Fruit fly (Drosophila melanogaster): ENCODE results near the gene CG9541.

The CG9541 gene

DNA sequence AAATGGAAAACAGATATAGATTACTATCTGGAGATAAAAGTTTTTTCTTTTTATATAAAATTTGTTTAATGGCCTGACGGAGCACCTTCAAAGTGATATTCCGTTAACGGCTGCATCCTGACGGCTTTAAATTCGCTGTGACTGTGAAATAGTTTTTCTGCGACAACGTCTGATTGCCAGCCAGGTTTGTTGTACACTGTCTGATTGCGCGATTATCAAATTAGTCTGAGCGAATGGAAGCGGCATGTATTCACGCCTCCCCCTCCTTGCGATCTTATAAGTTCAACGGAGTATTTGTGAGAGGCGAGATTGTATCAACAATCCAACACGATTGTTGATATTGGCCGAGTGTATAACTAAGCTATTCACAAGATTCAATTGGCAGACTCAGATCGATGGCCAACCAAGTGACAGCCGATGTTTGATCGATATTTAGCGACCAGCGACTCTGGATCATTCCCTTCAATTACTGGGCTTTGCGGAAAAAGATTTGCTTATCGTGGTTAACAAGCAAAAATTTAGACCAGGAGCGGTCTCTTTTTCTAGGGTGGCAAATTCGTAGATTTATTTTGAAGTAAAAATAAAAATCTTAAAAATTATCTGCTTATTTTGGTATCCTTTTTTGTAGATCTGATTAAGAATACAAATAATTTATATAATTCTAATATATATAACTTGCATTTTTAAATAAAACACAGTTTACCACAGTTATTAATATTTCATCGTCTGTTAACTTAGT lies 19.5 kb downstream of the CG9541 start:
- TF ChIP-seq Sin3A (optimal IDR thresholded peaks at IDR 0.05) (no peak), h (optimal IDR thresholded peaks at IDR 0.05) (no peak), insv (optimal IDR thresholded peaks at IDR 0.05) (no peak), Myc (optimal IDR thresholded peaks at IDR 0.05) (no peak), psq (optimal IDR thresholded peaks at IDR 0.05) (no peak), ttk (optimal IDR thresholded peaks at IDR 0.05) (no peak)

DNA sequence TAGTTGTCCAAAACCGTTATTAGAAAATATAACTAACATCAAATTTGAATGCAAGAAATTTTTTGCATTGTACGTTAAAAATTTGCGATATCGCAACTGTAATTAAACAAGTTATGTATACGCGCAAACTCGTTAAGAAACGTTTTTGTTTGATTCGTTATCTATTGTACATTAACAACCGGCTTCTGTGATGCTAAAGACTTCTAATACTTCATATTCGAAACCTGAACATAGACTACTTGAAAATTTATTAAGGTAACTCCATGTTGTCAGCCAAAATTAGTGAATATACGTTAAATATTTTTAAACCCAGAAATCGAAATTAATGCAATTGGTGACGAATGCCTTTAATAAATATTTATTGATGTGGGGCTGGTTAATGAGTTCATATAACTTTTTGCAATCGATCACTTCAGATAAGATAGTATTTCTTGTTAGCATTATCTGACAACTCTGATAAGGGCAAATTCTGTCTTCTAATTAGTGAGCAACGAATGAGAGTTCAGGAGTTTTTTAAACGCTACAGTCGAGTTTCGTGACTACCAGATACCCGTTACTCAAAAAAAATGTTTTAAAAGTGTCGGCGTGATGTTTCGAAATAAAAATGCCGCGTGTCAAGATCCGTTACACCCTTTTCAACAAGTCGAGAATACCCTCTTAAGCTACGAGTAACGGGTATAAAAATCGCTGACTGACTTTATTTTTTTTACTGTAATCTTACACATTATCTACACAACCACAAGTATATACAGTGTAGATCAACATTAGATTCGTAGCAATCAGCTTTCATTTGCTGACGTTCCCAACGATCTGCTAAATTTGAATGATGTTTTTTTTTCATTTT lies 22.8 kb downstream of the CG9541 start:
- no peak for TF ChIP-seq Sin3A (optimal IDR thresholded peaks at IDR 0.05)
- no peak for TF ChIP-seq insv (optimal IDR thresholded peaks at IDR 0.05)
- no peak for TF ChIP-seq Myc (optimal IDR thresholded peaks at IDR 0.05)
- no peak for TF ChIP-seq ttk (optimal IDR thresholded peaks at IDR 0.05)
- TF ChIP-seq h (optimal IDR thresholded peaks at IDR 0.05), result no peak
- TF ChIP-seq psq (optimal IDR thresholded peaks at IDR 0.05), result no peak

DNA sequence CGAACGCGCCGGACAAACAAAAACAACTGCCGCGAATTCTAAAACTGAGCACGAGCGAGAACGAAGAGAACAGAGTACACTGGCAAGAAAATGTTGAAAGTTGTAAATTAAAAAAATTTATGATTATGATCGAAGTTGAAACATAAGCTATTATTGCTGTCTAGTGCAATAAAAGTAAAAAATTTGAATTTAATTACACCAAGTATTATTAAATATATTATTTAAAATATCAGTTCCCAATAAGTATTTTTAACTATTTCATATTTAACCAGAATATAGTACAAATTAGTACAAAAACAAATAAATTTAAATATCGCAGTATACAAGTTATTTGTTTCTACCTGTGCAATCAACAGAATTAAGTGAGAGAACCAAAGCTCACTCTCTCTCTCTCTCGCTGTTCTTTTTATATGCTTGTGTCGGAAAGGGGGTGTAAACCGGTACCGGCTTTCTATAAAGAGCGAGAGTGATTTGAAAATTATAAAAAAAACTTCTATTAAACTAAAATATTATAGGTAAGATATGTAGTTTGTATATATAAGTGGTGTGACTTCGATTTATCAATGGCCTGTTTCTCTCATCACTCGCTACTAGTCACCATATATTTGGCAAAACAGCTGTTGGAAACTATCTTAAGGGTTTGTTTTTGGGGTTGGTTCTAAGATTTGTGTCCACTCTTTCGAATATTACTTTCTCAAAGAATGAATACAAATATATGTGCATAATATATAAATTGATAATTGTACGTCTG lies 23.9 kb downstream of the CG9541 start, which contains the start of gene C1GalTA:
Gene C1GalTA (minus strand): TSS at position 33 of the 751 bp plus-strand sequence.
- TF ChIP-seq Sin3A (optimal IDR thresholded peaks at IDR 0.05) (no peak), psq (optimal IDR thresholded peaks at IDR 0.05) (no peak), Myc (optimal IDR thresholded peaks at IDR 0.05) (no peak), h (optimal IDR thresholded peaks at IDR 0.05) (no peak), ttk (optimal IDR thresholded peaks at IDR 0.05) (no peak), insv (optimal IDR thresholded peaks at IDR 0.05) (no peak)

DNA sequence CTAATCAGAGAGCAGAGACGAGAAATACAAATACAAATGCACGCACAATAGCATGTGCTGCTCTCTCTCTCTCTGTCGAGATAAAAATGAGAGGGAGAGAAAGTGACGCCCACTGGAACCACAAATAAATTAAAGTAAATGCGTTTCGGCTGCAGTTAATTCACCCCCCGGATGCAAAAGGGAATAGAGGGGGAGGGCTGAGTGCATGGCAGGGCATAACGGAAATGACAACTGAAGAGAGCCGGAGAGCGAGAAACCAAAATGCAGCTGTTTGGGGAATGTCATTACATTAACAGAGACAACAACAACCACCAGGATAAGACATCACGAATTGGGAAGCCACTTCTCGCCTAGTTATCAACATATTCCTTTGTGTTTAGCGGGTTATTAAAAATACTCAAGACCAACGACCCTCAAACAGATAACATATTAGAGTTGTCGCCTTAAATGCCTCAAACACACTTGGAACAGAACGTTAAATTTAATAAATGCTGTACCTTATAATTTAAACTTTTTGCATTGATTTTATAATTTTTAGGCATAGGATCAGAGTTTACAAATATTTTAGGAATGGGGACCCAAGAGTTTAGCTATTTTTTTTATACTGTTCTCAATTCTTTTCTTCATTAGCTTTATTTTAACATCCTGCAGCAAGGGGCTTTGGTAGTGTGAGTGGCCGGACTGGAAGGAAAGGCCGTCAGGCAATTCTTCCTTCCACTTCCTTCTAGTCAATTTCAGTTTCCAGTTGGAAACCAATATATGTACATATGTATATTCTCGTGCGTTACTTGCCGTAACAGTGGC lies 25.1 kb downstream of the CG9541 start:
- TF ChIP-seq Myc (optimal IDR thresholded peaks at IDR 0.05), result no peak

DNA sequence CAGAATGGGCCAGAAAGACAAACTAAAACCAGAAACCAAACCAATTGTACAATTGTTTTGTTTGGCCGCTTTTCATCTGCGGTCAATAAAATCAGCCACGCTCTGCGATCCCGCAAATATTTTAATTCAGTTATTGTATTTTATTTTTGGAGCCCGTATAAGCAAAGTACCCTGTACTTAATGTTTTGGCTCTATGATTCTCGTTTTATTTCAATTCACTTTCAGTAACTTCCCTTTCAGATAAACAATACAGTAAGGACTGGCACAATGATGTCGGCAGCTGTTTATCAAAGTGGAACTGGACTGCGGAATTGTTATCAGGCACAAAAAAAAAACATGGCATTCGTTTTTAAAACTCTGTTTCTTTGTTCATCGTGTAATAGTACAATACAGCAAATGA lies 26.6 kb downstream of the CG9541 start:
- TF ChIP-seq Myc (optimal IDR thresholded peaks at IDR 0.05) (no peak), ttk (optimal IDR thresholded peaks at IDR 0.05) (no peak), psq (optimal IDR thresholded peaks at IDR 0.05) (no peak), Sin3A (optimal IDR thresholded peaks at IDR 0.05) (no peak)

DNA sequence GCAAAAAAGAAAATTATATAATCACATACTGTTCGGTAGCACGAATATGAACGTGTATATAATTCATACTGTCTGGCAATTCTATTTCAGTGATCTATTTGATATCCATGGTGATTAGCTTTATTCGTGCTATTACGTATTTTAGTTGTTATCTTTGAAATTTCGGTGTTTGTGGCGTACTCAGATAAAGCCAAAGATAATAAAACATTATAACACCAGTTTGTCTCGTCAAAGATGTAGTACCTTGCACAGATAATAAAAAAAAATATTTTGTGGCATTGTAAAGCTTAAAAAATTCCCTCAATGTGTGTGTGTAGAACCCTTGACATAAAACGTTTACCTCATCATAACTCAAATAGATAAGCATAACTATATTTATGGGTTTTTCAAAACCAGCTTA lies 27.2 kb downstream of the CG9541 start:
- TF ChIP-seq ttk (optimal IDR thresholded peaks at IDR 0.05), result no peak
- TF ChIP-seq insv (optimal IDR thresholded peaks at IDR 0.05), result no peak
- TF ChIP-seq h (optimal IDR thresholded peaks at IDR 0.05), result no peak
- no peak for TF ChIP-seq psq (optimal IDR thresholded peaks at IDR 0.05)
- no peak for TF ChIP-seq Myc (optimal IDR thresholded peaks at IDR 0.05)
- no peak for TF ChIP-seq Sin3A (optimal IDR thresholded peaks at IDR 0.05)

DNA sequence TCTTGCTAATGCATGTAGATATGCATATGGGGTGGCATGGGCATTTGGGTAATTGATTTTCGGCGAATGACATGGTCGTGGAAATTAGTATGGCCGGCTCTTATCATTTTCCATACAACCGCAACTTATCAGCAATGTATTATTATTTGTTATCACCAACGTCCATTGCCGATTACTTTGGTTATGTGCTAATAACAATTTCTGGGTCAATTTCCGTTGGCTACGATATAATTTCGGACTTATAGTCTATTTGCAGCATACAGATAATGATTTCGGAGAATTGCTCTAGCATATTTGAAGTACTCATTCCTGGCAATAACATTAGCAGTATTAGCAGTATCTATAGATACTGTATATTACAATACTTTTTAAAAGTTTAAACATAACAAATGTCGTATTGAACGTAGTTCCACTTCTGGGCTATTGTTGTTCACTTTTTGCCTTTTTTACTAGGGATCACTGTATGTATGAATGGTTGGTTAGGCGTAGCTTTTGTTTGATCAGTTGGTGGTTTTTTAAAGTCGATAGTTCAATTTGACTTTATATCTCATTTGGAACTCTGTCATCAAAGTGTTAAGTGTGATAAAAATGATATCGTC lies 28.4 kb downstream of the CG9541 start, which contains the start of gene CG46397:
Gene CG46397 (plus strand): TSS at position 549 of the 599 bp plus-strand sequence.
- TF ChIP-seq ttk (optimal IDR thresholded peaks at IDR 0.05), result no peak
- no peak for TF ChIP-seq insv (optimal IDR thresholded peaks at IDR 0.05)
- TF ChIP-seq Sin3A (optimal IDR thresholded peaks at IDR 0.05), result no peak
- TF ChIP-seq h (optimal IDR thresholded peaks at IDR 0.05), result no peak
- TF ChIP-seq psq (optimal IDR thresholded peaks at IDR 0.05), result no peak
- TF ChIP-seq Myc (optimal IDR thresholded peaks at IDR 0.05), result no peak

DNA sequence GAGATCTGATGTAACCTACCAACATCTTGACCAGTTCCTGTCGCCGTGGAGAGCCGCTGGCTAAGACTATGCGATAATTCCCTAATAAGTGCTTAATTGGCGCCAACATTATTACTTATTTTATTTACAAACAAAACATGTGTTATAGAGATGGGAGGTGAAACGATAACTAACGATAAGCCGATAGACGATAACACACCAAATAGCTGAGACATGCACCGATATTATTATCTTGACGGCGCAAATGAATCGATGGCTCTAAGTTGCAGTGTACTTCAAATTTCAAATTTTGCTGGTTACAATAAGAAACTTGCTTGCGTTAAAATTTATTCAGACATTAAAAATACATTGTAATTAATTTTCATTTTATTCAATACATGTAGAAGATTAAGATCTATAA lies 32.1 kb downstream of the CG9541 start, which contains the start of gene CG9515:
Gene CG9515 (minus strand): TSS at position 148 of the 400 bp plus-strand sequence.
- TF ChIP-seq ttk (optimal IDR thresholded peaks at IDR 0.05) (no peak), psq (optimal IDR thresholded peaks at IDR 0.05) (no peak), h (optimal IDR thresholded peaks at IDR 0.05) (no peak), Sin3A (optimal IDR thresholded peaks at IDR 0.05) (no peak), Myc (optimal IDR thresholded peaks at IDR 0.05) (no peak), insv (optimal IDR thresholded peaks at IDR 0.05) (no peak)

DNA sequence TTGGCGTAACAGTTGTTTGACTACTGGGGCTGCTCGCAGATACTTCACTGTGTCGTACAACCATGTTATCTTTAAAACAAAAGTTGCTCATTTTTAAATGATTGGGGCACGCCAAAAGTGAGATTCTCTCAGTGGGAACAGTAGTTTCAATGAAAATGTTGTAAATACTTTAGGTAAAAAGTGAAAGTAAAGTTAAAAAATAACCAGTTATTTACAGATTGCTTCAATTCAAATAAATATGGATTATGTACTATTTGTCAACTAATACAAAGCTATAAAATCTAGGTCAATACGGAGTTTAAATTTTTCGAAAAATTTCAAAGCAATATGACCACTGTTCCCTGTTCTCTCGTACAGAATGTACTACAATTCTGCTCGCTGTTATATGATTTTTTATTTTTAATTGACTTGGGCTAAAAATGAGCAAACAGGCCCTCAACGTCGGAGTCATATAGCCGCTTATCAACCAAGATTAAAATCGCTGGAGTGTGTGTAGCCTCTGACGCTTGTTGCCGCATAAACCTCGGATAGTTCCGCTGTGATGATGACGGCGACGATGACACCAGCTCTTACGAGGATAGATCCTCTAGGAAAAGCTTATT lies 33.4 kb downstream of the CG9541 start, which contains the start of gene Argl:
Gene Argl (minus strand): TSS at position 370 of the 602 bp plus-strand sequence.
- TF ChIP-seq h (optimal IDR thresholded peaks at IDR 0.05) (no peak), ttk (optimal IDR thresholded peaks at IDR 0.05) (no peak), psq (optimal IDR thresholded peaks at IDR 0.05) (no peak), Sin3A (optimal IDR thresholded peaks at IDR 0.05) (no peak), insv (optimal IDR thresholded peaks at IDR 0.05) (no peak), Myc (optimal IDR thresholded peaks at IDR 0.05) (no peak)

DNA sequence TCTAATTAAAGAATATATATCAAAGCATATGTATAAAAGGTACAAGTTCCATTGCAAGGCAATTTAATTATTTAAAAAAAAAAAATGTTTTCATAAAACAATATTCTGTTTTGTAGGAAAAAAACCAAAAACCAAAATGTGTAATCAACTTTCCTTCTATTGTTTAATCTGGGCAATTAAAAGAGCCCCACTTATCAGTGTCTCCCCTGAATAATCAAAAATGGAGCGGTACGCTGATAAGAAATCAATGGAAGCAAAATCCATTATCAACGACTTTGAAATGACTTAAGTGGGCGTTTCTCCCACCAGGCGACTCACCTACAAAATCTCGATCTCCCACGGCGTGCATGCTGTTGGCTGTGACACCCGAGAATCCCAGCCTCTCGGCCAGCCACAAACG lies 34.5 kb downstream of the CG9541 start:
- TF ChIP-seq ttk (optimal IDR thresholded peaks at IDR 0.05) (no peak), psq (optimal IDR thresholded peaks at IDR 0.05) (no peak), Sin3A (optimal IDR thresholded peaks at IDR 0.05) (no peak), Myc (optimal IDR thresholded peaks at IDR 0.05) (no peak), insv (optimal IDR thresholded peaks at IDR 0.05) (no peak), h (optimal IDR thresholded peaks at IDR 0.05) (no peak)
